Worm (Caenorhabditis elegans) whole organism, late embryonic: ENCODE measurements around the gene bmk-1.
A peak's percentile ranks its signal among the peaks of the same experiment; 100 is the strongest.

ENCODE experiments used
- F13H6.1 ChIP-seq: sonication (generic microtip); optimal IDR thresholded peaks from 2 replicates; lab custom pipeline; 2016; ENCODE audit warnings: missing genetic modification characterization, missing compliant biosample characterization
- K02D7.2 ChIP-seq: sonication (generic microtip); optimal IDR thresholded peaks from 2 replicates; lab custom pipeline; 2017; ENCODE audit warnings: mild to moderate bottlenecking, missing genetic modification characterization, missing compliant biosample characterization
- K09A11.1 ChIP-seq: sonication (generic microtip); optimal IDR thresholded peaks from 2 replicates; lab custom pipeline; 2017; ENCODE audit warnings: antibody characterized with exemption, mild to moderate bottlenecking, missing genetic modification characterization, missing compliant biosample characterization; ENCODE audit not compliant: insufficient read depth
- T23F11.4 ChIP-seq: fragments of 200-800 bp; sonication (Bioruptor generic); optimal IDR thresholded peaks from 2 replicates; lab custom pipeline; 2018; ENCODE audit warnings: mild to moderate bottlenecking, missing genetic modification characterization, missing compliant biosample characterization
- Y22D7AL.16 ChIP-seq: sonication (generic microtip); optimal IDR thresholded peaks from 2 replicates; lab custom pipeline; 2016; ENCODE audit warnings: missing genetic modification characterization, missing compliant biosample characterization
- ahr-1 ChIP-seq: sonication (generic microtip); optimal IDR thresholded peaks from 2 replicates; lab custom pipeline; 2016; ENCODE audit warnings: missing genetic modification characterization, missing compliant biosample characterization
- ama-1 ChIP-seq: fragments of 150-350 bp; optimal IDR thresholded peaks from 2 replicates; lab custom pipeline; 2014
- ceh-14 ChIP-seq: sonication (generic microtip); optimal IDR thresholded peaks from 2 replicates; lab custom pipeline; 2016; ENCODE audit warnings: missing genotype, missing genetic modification characterization, missing compliant biosample characterization
- ceh-2 ChIP-seq: sonication (generic microtip); optimal IDR thresholded peaks from 2 replicates; lab custom pipeline; 2016; ENCODE audit warnings: missing genotype, missing genetic modification characterization, missing compliant biosample characterization
- ceh-24 ChIP-seq: sonication (generic microtip); optimal IDR thresholded peaks from 2 replicates; lab custom pipeline; 2016; ENCODE audit warnings: mild to moderate bottlenecking, missing genetic modification characterization, missing compliant biosample characterization
- ceh-30 ChIP-seq: fragments of 150-350 bp; optimal IDR thresholded peaks from 2 replicates; lab custom pipeline; 2014; ENCODE audit warnings: missing biosample characterization, missing genetic modification characterization
- ceh-31 ChIP-seq: sonication (generic microtip); optimal IDR thresholded peaks from 2 replicates; lab custom pipeline; 2016; ENCODE audit warnings: missing genetic modification characterization, missing compliant biosample characterization
- ceh-45 ChIP-seq: fragments of 200-800 bp; sonication (Bioruptor generic); IDR thresholded peaks from 2 replicates; pipeline ENCODE4 v1.3.6; 2022; ENCODE audit warnings: missing genetic modification reagents, missing genetic modification characterization, missing compliant biosample characterization
- elt-4 ChIP-seq: sonication (generic microtip); optimal IDR thresholded peaks from 2 replicates; lab custom pipeline; 2016; ENCODE audit warnings: missing genetic modification characterization, missing compliant biosample characterization
- ets-4 ChIP-seq: sonication (generic microtip); optimal IDR thresholded peaks from 2 replicates; lab custom pipeline; 2016; ENCODE audit warnings: missing genetic modification characterization, missing compliant biosample characterization
- eyg-1 ChIP-seq: sonication (generic microtip); optimal IDR thresholded peaks from 2 replicates; lab custom pipeline; 2016; ENCODE audit warnings: missing genotype, missing genetic modification characterization, missing compliant biosample characterization
- fax-1 ChIP-seq: sonication (generic microtip); optimal IDR thresholded peaks from 2 replicates; lab custom pipeline; 2016; ENCODE audit warnings: missing genotype, missing genetic modification characterization, missing compliant biosample characterization
- fkh-6 ChIP-seq: sonication (generic microtip); optimal IDR thresholded peaks from 2 replicates; lab custom pipeline; 2016; ENCODE audit warnings: missing genetic modification characterization, missing compliant biosample characterization
- hlh-30 ChIP-seq: sonication (generic microtip); optimal IDR thresholded peaks from 2 replicates; lab custom pipeline; 2017; ENCODE audit warnings: antibody characterized with exemption, missing genetic modification characterization, missing compliant biosample characterization; ENCODE audit not compliant: insufficient read depth
- lim-6 ChIP-seq: sonication (generic microtip); optimal IDR thresholded peaks from 2 replicates; lab custom pipeline; 2016; ENCODE audit warnings: missing genetic modification characterization, missing compliant biosample characterization
- lin-11 ChIP-seq: fragments of 200-800 bp; sonication (Bioruptor generic); optimal IDR thresholded peaks from 2 replicates; lab custom pipeline; 2018; ENCODE audit warnings: mild to moderate bottlenecking, missing genetic modification characterization, missing compliant biosample characterization
- madf-2 ChIP-seq: sonication (generic microtip); optimal IDR thresholded peaks from 2 replicates; lab custom pipeline; 2017; ENCODE audit warnings: missing genetic modification characterization, missing compliant biosample characterization
- nfya-1 ChIP-seq: sonication (generic microtip); optimal IDR thresholded peaks from 2 replicates; lab custom pipeline; 2017; ENCODE audit warnings: missing genetic modification characterization, mild to moderate bottlenecking, missing compliant biosample characterization, antibody characterized with exemption, moderate library complexity
- nhr-232 ChIP-seq: sonication (generic microtip); optimal IDR thresholded peaks from 2 replicates; lab custom pipeline; 2016; ENCODE audit warnings: missing genetic modification characterization, missing compliant biosample characterization
- npax-4 ChIP-seq: sonication (generic microtip); optimal IDR thresholded peaks from 2 replicates; lab custom pipeline; 2016; ENCODE audit warnings: missing genetic modification characterization, missing compliant biosample characterization
- odd-2 ChIP-seq: sonication (generic microtip); optimal IDR thresholded peaks from 2 replicates; lab custom pipeline; 2017; ENCODE audit warnings: antibody characterized with exemption, mild to moderate bottlenecking, missing genetic modification characterization, missing compliant biosample characterization
- pag-3 ChIP-seq: sonication (generic microtip); optimal IDR thresholded peaks from 2 replicates; lab custom pipeline; 2016; ENCODE audit warnings: missing compliant biosample characterization, missing genetic modification characterization, borderline replicate concordance
- pat-9 ChIP-seq: fragments of 200-800 bp; sonication (Bioruptor generic); optimal IDR thresholded peaks from 2 replicates; lab custom pipeline; 2018; ENCODE audit warnings: mild to moderate bottlenecking, missing genetic modification characterization, moderate library complexity, missing compliant biosample characterization
- pha-2 ChIP-seq: sonication (generic microtip); optimal IDR thresholded peaks from 2 replicates; lab custom pipeline; 2017; ENCODE audit warnings: mild to moderate bottlenecking, missing genetic modification characterization, missing compliant biosample characterization
- pros-1 ChIP-seq: fragments of 150-350 bp; optimal IDR thresholded peaks from 2 replicates; lab custom pipeline; 2014; ENCODE audit warnings: missing biosample characterization, missing genetic modification reagents, missing genetic modification characterization
- sdc-2 ChIP-seq: sonication (generic microtip); optimal IDR thresholded peaks from 2 replicates; lab custom pipeline; 2016; ENCODE audit warnings: missing genotype, missing genetic modification characterization, missing compliant biosample characterization
- sox-2 ChIP-seq: fragments of 200-800 bp; sonication (Bioruptor generic); IDR thresholded peaks from 2 replicates; pipeline ENCODE4 v1.3.6; 2022; ENCODE audit warnings: missing genetic modification reagents, missing genetic modification characterization, missing compliant biosample characterization
- tbx-2 ChIP-seq: sonication (generic microtip); optimal IDR thresholded peaks from 2 replicates; lab custom pipeline; 2016; ENCODE audit warnings: missing genetic modification characterization, missing compliant biosample characterization
- tbx-7 ChIP-seq: sonication (generic microtip); optimal IDR thresholded peaks from 2 replicates; lab custom pipeline; 2016; ENCODE audit warnings: missing genotype, missing genetic modification characterization, missing compliant biosample characterization
- unc-42 ChIP-seq: sonication (generic microtip); optimal IDR thresholded peaks from 2 replicates; lab custom pipeline; 2016; ENCODE audit warnings: missing genotype, missing genetic modification characterization, missing compliant biosample characterization
- unc-55 ChIP-seq: sonication (generic microtip); optimal IDR thresholded peaks from 2 replicates; lab custom pipeline; 2017; ENCODE audit warnings: missing biosample characterization, missing genetic modification reagents, missing genetic modification characterization
- unc-86 ChIP-seq: sonication (generic microtip); optimal IDR thresholded peaks from 2 replicates; lab custom pipeline; 2016; ENCODE audit warnings: missing genetic modification characterization, missing compliant biosample characterization
- zip-5 ChIP-seq: sonication (generic microtip); optimal IDR thresholded peaks from 2 replicates; lab custom pipeline; 2016; ENCODE audit warnings: missing genetic modification characterization, missing compliant biosample characterization

Gene bmk-1

ce11 chrV:14419855-14420254 lies 36.9 kb downstream of the bmk-1 start:
- no peak for TF ChIP-seq zip-5 (tag; lab: Kevin White, UChicago)
- no peak for TF ChIP-seq eyg-1 (tag; lab: Kevin White, UChicago)
- TF ChIP-seq sdc-2 (tag; lab: Kevin White, UChicago), result no peak
- no peak for TF ChIP-seq madf-2 (tag; lab: Kevin White, UChicago)
- TF ChIP-seq pag-3, result no peak
- no peak for TF ChIP-seq Y22D7AL.16 (tag; lab: Kevin White, UChicago)
- no peak for TF ChIP-seq ama-1 (lab: Kevin White, UChicago)
- no peak for TF ChIP-seq ceh-45 (GFP tag; lab: Robert Waterston, UW)
- TF ChIP-seq pros-1 (tag; lab: Kevin White, UChicago), result no peak
- no peak for TF ChIP-seq lim-6 (tag; lab: Kevin White, UChicago)
- no peak for TF ChIP-seq npax-4 (tag; lab: Kevin White, UChicago)
- TF ChIP-seq sox-2 (GFP tag; lab: Robert Waterston, UW), result no peak
- no peak for TF ChIP-seq tbx-7 (tag; lab: Kevin White, UChicago)
- TF ChIP-seq unc-86 (tag; lab: Kevin White, UChicago), result no peak
- TF ChIP-seq ceh-2, result no peak
- TF ChIP-seq F13H6.1 (tag; lab: Kevin White, UChicago), result no peak
- no peak for TF ChIP-seq pha-2 (tag; lab: Kevin White, UChicago)
- no peak for TF ChIP-seq lin-11

- TF ChIP-seq pat-9, result no peak
- no peak for TF ChIP-seq K09A11.1 (tag; lab: Kevin White, UChicago)
- TF ChIP-seq fkh-6, result no peak
- no peak for TF ChIP-seq fax-1 (tag; lab: Kevin White, UChicago)
- no peak for TF ChIP-seq odd-2 (tag; lab: Kevin White, UChicago)
- no peak for TF ChIP-seq unc-55 (GFP tag; lab: Kevin White, UChicago)
- TF ChIP-seq madf-2 (tag; lab: Kevin White, UChicago), result no peak
- no peak for TF ChIP-seq K02D7.2
- TF ChIP-seq tbx-7 (tag; lab: Kevin White, UChicago), result no peak
- TF ChIP-seq ceh-14, result no peak
- TF ChIP-seq pag-3, result no peak
- TF ChIP-seq ahr-1 (tag; lab: Kevin White, UChicago), result no peak
- no peak for TF ChIP-seq nhr-232 (tag; lab: Kevin White, UChicago)
- TF ChIP-seq T23F11.4 (GFP tag; lab: Kevin White, UChicago), result no peak
- TF ChIP-seq tbx-2, result no peak
- no peak for TF ChIP-seq elt-4
- no peak for TF ChIP-seq ets-4 (tag; lab: Kevin White, UChicago)
- TF ChIP-seq ama-1 (lab: Kevin White, UChicago), result no peak
- TF ChIP-seq, all 69 proteins: peak for 0
These were observed 39.0 kb downstream of the bmk-1 start, which contains the start of the genes nxf-2 and set-31 for ce11 chrV:14417735-14418134. Gene nxf-2, minus strand, starts transcription at chrV:14417835. Gene set-31, plus strand, starts transcription at chrV:14417903.

- TF ChIP-seq unc-42 (tag; lab: Kevin White, UChicago) (peak; percentile 17), hlh-30 (tag; lab: Kevin White, UChicago) (peak; percentile 97), pag-3 (no peak), nfya-1 (tag; lab: Kevin White, UChicago) (peak; percentile 2), ceh-30 (tag; lab: Kevin White, UChicago) (peak; percentile 4), ceh-31 (peak; percentile 6), ceh-24 (tag; lab: Kevin White, UChicago) (no peak)
These were observed 41.7 kb downstream of the bmk-1 start, which contains the start of the genes nxf-1 and C15H11.11 for ce11 chrV:14414964-14415564. Gene nxf-1, minus strand, starts transcription at chrV:14415014. Gene C15H11.11, plus strand, starts transcription at chrV:14415499.
